Worm (Caenorhabditis elegans): ENCODE results near the gene mrpl-36.

- TF ChIP-seq tab-1 (GFP tag; IDR thresholded peaks at IDR 0.05) (no peak), flt-1 (GFP tag; IDR thresholded peaks at IDR 0.05) (no peak), ztf-23 (GFP tag; IDR thresholded peaks at IDR 0.05) (no peak), cog-1 (tag; optimal IDR thresholded peaks at IDR 0.05) (no peak), ref-1 (GFP tag; conservative IDR thresholded peaks at IDR 0.05) (no peak), T22C8.4 (GFP tag; IDR thresholded peaks at IDR 0.05) (no peak), ztf-29 (GFP tag; IDR thresholded peaks at IDR 0.05) (no peak)
Measured at ce11 chrIII:9871032-9871431, 23.1 kb upstream of the mrpl-36 start, which contains the start of gene ZK757.1.

Measured in whole organism, midembryonic.